Fruit fly (Drosophila melanogaster): ENCODE measurements around the gene CG14115.

Gene CG14115

DNA sequence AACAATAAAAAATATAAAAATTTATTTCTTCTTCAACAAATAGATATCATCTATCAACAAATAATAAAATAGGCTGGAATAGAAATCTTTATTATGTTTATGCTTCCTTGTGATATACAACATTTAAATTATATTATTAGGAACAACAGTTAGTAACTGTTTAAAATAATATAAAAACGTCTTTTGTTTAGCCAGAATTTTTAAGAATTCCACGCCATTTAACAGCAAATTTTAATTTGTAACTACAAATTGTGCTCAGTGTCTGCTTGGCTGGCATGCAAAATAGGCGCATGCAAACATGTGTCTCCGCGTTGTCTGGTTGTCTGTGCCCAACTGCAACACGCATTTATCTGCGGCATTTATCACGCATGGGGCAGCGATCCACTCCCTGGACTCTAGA is 48.1 kb upstream of the CG14115 start (continued):
- peak; percentile 60 to 93 for TF ChIP-seq ss (GFP tag; optimal IDR thresholded peaks at IDR 0.05)
- peak; percentile 59 for TF ChIP-seq OdsH (GFP tag; optimal IDR thresholded peaks at IDR 0.05)
- peak; percentile 10 for TF ChIP-seq CG1621 (tag; optimal IDR thresholded peaks at IDR 0.05)
- no peak for TF ChIP-seq CG7368 (GFP tag; optimal IDR thresholded peaks at IDR 0.05)
- TF ChIP-seq cyc (GFP tag; optimal IDR thresholded peaks at IDR 0.05) = no peak
- peak; percentile 80 for TF ChIP-seq CG32006 (GFP tag; optimal IDR thresholded peaks at IDR 0.05)
- TF ChIP-seq CG6792 (GFP tag; optimal IDR thresholded peaks at IDR 0.05) = no peak
- TF ChIP-seq CG8119 (GFP tag; IDR thresholded peaks at IDR 0.05) = peak; percentile 78
- peak; percentile 51; the same call in 2 of the 3 replicates for TF ChIP-seq CG6163 (GFP tag; IDR thresholded peaks at IDR 0.05)
- no peak for TF ChIP-seq CG31627 (GFP tag; optimal IDR thresholded peaks at IDR 0.05)
- TF ChIP-seq CG11294 (GFP tag; IDR thresholded peaks at IDR 0.05) = 0 out of 2 replicates have a peak, but pooled peaks have one; percentile 12
- TF ChIP-seq CG6854 (GFP tag; optimal IDR thresholded peaks at IDR 0.05) = no peak
- TF ChIP-seq acj6 (GFP tag; optimal IDR thresholded peaks at IDR 0.05) = peak; percentile 51

DNA sequence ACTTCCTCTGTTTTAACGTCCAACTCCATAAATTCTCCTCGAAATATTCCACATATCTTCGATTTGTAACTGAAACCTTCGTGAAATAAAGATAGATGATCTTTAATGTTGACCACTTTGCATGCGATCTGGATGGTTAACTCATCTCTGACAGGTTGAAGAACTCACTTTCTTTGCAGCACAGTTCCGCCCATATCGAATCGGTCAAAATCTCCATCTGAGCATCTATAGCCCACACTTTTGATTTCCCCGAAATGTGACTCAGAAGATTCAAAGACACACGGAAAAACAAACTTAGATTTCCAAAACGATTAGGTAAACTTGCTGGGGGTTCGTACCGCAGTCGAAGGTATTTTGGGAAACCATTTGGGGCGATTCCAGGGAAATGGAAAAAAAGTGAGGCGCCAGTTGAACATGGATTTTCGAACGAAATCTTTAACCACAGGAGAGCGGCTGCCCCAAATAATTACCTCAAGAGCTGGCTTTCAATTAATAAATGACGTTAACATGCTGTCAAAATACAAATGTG is 47.2 kb upstream of the CG14115 start:
- TF ChIP-seq CG11902 (GFP tag; optimal IDR thresholded peaks at IDR 0.05) (no peak), Sox14 (GFP tag; optimal IDR thresholded peaks at IDR 0.05) (no peak), Hr4 (GFP tag; optimal IDR thresholded peaks at IDR 0.05) (no peak), CG6854 (GFP tag; optimal IDR thresholded peaks at IDR 0.05) (no peak), svp (GFP tag) (no peak), Ets21C (GFP tag; optimal IDR thresholded peaks at IDR 0.05) (no peak), pdm3 (GFP tag; optimal IDR thresholded peaks at IDR 0.05) (no peak), CG6792 (GFP tag; optimal IDR thresholded peaks at IDR 0.05) (no peak), acj6 (GFP tag; optimal IDR thresholded peaks at IDR 0.05) (no peak), CG11294 (GFP tag; IDR thresholded peaks at IDR 0.05) (no peak), CG32006 (GFP tag; optimal IDR thresholded peaks at IDR 0.05) (no peak), Hr39 (GFP tag; optimal IDR thresholded peaks at IDR 0.05) (no peak), topi (GFP tag; optimal IDR thresholded peaks at IDR 0.05) (no peak), OdsH (GFP tag; optimal IDR thresholded peaks at IDR 0.05) (no peak), fd85E (GFP tag; optimal IDR thresholded peaks at IDR 0.05) (no peak), achi (GFP tag; optimal IDR thresholded peaks at IDR 0.05) (no peak), CG6808 (GFP tag; optimal IDR thresholded peaks at IDR 0.05) (no peak), ss (GFP tag; optimal IDR thresholded peaks at IDR 0.05) (no peak)

DNA sequence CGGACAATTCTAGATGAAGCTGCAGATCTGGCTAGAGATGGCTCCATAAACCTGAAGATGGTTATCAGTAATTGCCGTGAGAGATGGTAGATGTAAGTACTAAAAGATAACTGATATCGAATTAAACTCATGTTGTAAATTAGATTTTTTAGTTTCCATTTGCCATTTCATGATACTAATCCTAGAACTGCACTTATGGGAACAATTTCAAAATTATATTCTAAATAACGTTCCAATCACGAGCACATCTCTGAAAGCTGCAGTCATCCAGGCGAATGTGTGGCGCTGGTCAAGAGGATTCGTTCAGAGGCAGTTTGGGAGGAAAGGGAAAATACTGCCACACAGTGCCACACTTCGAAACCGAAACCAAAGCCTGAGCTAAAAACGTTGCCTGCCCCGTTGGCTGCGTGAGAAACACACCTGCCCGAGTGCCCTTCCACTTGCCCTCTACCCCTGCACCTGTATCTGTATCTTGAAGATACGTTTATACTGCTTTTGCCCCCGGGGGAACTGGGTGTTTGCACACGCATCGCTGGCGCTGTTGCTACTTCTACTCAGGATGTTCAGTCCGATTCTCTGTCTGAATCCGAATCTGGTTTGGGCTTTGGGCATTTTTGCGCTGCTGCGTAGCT is 46.2 kb upstream of the CG14115 start:
- TF ChIP-seq Sox15 (GFP tag; optimal IDR thresholded peaks at IDR 0.05) (no peak), CG6808 (GFP tag; optimal IDR thresholded peaks at IDR 0.05) (peak; percentile 74), CG8632 (GFP tag; optimal IDR thresholded peaks at IDR 0.05) (no peak), CG31627 (GFP tag; optimal IDR thresholded peaks at IDR 0.05) (peak; percentile 27), Sox102F (GFP tag; optimal IDR thresholded peaks at IDR 0.05) (peak; percentile 5), CG11294 (GFP tag; IDR thresholded peaks at IDR 0.05) (no peak), Eip75B (GFP tag; optimal IDR thresholded peaks at IDR 0.05) (peak; percentile 79), CG1621 (tag; optimal IDR thresholded peaks at IDR 0.05) (peak; percentile 51), fkh (GFP tag; optimal IDR thresholded peaks at IDR 0.05) (no peak), CG6276 (GFP tag; optimal IDR thresholded peaks at IDR 0.05) (no peak), CG3032 (tag; optimal IDR thresholded peaks at IDR 0.05) (peak; percentile 84), Ets96B (tag; optimal IDR thresholded peaks at IDR 0.05) (peak; percentile 76), CG11762 (GFP tag; optimal IDR thresholded peaks at IDR 0.05; ENCODE audit: insufficient read depth) (no peak), CG11902 (GFP tag; optimal IDR thresholded peaks at IDR 0.05) (peak; percentile 16), CG10669 (GFP tag; optimal IDR thresholded peaks at IDR 0.05) (peak; percentile 79), Hr39 (GFP tag; optimal IDR thresholded peaks at IDR 0.05) (peak; percentile 22), CG7368 (GFP tag; optimal IDR thresholded peaks at IDR 0.05) (peak; percentile 34), achi (GFP tag; optimal IDR thresholded peaks at IDR 0.05) (peak; percentile 52), spab (GFP tag; optimal IDR thresholded peaks at IDR 0.05) (peak; percentile 77), CG4318 (GFP tag; optimal IDR thresholded peaks at IDR 0.05) (no peak), ss (GFP tag; optimal IDR thresholded peaks at IDR 0.05) (peak; percentile 83 to 88), Gug (GFP tag; IDR thresholded peaks at IDR 0.05) (no peak), CG16779 (tag; optimal IDR thresholded peaks at IDR 0.05) (peak; percentile 15), svp (GFP tag) (peak; percentile 66), Eip78C (GFP tag) (peak; percentile 94), CG6792 (GFP tag; optimal IDR thresholded peaks at IDR 0.05) (peak; percentile 65), Ets21C (GFP tag; optimal IDR thresholded peaks at IDR 0.05) (peak; percentile 26), CG10631 (GFP tag; optimal IDR thresholded peaks at IDR 0.05) (peak; percentile 77), Met (GFP tag; optimal IDR thresholded peaks at IDR 0.05) (peak; percentile 49), lz (GFP tag; optimal IDR thresholded peaks at IDR 0.05) (peak; percentile 50), cyc (GFP tag; optimal IDR thresholded peaks at IDR 0.05) (peak; percentile 39), CG15336 (GFP tag; IDR thresholded peaks at IDR 0.05) (no peak), CG3919 (GFP tag; optimal IDR thresholded peaks at IDR 0.05) (peak; percentile 48), Sox14 (GFP tag; optimal IDR thresholded peaks at IDR 0.05) (peak; percentile 48)
